Worm (Caenorhabditis elegans) whole organism, late embryonic: ENCODE results near the gene vha-12.
"Not testable (repeated sequence)": the region's sequence is repeated elsewhere in the genome, so short reads cannot be mapped to it uniquely, and the experiment has no call there.

ENCODE experiments used
- C08G9.2 ChIP-seq: sonication (generic microtip); optimal IDR thresholded peaks from 2 replicates; lab custom pipeline; 2016; ENCODE audit warnings: mild to moderate bottlenecking, missing genetic modification characterization, moderate library complexity, missing compliant biosample characterization
- C38D4.7 ChIP-seq: fragments of 200-800 bp; sonication (Bioruptor generic); optimal IDR thresholded peaks from 2 replicates; lab custom pipeline; 2018; ENCODE audit warnings: mild to moderate bottlenecking, missing genetic modification characterization, moderate library complexity, missing compliant biosample characterization
- K02D7.2 ChIP-seq: sonication (generic microtip); optimal IDR thresholded peaks from 2 replicates; lab custom pipeline; 2017; ENCODE audit warnings: mild to moderate bottlenecking, missing genetic modification characterization, missing compliant biosample characterization
- T23F11.4 ChIP-seq: fragments of 200-800 bp; sonication (Bioruptor generic); optimal IDR thresholded peaks from 2 replicates; lab custom pipeline; 2018; ENCODE audit warnings: mild to moderate bottlenecking, missing genetic modification characterization, missing compliant biosample characterization
- ama-1 ChIP-seq: fragments of 150-350 bp; optimal IDR thresholded peaks from 2 replicates; lab custom pipeline; 2014
- ceh-14 ChIP-seq: sonication (generic microtip); optimal IDR thresholded peaks from 2 replicates; lab custom pipeline; 2016; ENCODE audit warnings: missing genotype, missing genetic modification characterization, missing compliant biosample characterization
- ceh-18 ChIP-seq: sonication (generic microtip); optimal IDR thresholded peaks from 2 replicates; lab custom pipeline; 2016; ENCODE audit warnings: missing genetic modification characterization, missing compliant biosample characterization
- ceh-19 ChIP-seq: fragments of 200-800 bp; sonication (Bioruptor generic); optimal IDR thresholded peaks from 2 replicates; lab custom pipeline; 2018; ENCODE audit warnings: mild to moderate bottlenecking, missing genetic modification characterization, missing compliant biosample characterization
- ceh-2 ChIP-seq: sonication (generic microtip); optimal IDR thresholded peaks from 2 replicates; lab custom pipeline; 2016; ENCODE audit warnings: missing genotype, missing genetic modification characterization, missing compliant biosample characterization
- ceh-22 ChIP-seq: sonication (generic microtip); optimal IDR thresholded peaks from 2 replicates; lab custom pipeline; 2017; ENCODE audit warnings: missing biosample characterization, missing genetic modification characterization
- ceh-31 ChIP-seq: sonication (generic microtip); optimal IDR thresholded peaks from 2 replicates; lab custom pipeline; 2016; ENCODE audit warnings: missing genetic modification characterization, missing compliant biosample characterization
- ceh-9 ChIP-seq: sonication (generic microtip); optimal IDR thresholded peaks from 2 replicates; lab custom pipeline; 2016; ENCODE audit warnings: mild to moderate bottlenecking, missing genetic modification characterization, inconsistent platforms, missing compliant biosample characterization
- dve-1 ChIP-seq: sonication (generic microtip); optimal IDR thresholded peaks from 2 replicates; lab custom pipeline; 2017; ENCODE audit warnings: antibody characterized with exemption, mild to moderate bottlenecking, missing genetic modification characterization, missing compliant biosample characterization
- elt-2 ChIP-seq: sonication (generic microtip); optimal IDR thresholded peaks from 2 replicates; lab custom pipeline; 2016; ENCODE audit warnings: missing genetic modification reagents, missing genetic modification characterization, missing compliant biosample characterization
- elt-4 ChIP-seq: sonication (generic microtip); optimal IDR thresholded peaks from 2 replicates; lab custom pipeline; 2016; ENCODE audit warnings: missing genetic modification characterization, missing compliant biosample characterization
- fkh-10 ChIP-seq: fragments of 150-350 bp; optimal IDR thresholded peaks from 2 replicates; lab custom pipeline; 2014; ENCODE audit warnings: missing biosample characterization, missing genetic modification reagents, missing genetic modification characterization
- gmeb-2 ChIP-seq: sonication (generic microtip); optimal IDR thresholded peaks from 2 replicates; lab custom pipeline; 2016; ENCODE audit warnings: missing genetic modification characterization, inconsistent platforms, missing compliant biosample characterization
- hlh-15 ChIP-seq: sonication (generic microtip); optimal IDR thresholded peaks from 2 replicates; lab custom pipeline; 2016; ENCODE audit warnings: missing genetic modification characterization, missing compliant biosample characterization
- hlh-6 ChIP-seq: sonication (generic microtip); optimal IDR thresholded peaks from 2 replicates; lab custom pipeline; 2016; ENCODE audit warnings: missing genotype, missing genetic modification characterization, missing compliant biosample characterization
- madf-2 ChIP-seq: sonication (generic microtip); optimal IDR thresholded peaks from 2 replicates; lab custom pipeline; 2017; ENCODE audit warnings: missing genetic modification characterization, missing compliant biosample characterization
- nfya-1 ChIP-seq: sonication (generic microtip); optimal IDR thresholded peaks from 2 replicates; lab custom pipeline; 2017; ENCODE audit warnings: missing genetic modification characterization, mild to moderate bottlenecking, missing compliant biosample characterization, antibody characterized with exemption, moderate library complexity
- npax-4 ChIP-seq: sonication (generic microtip); optimal IDR thresholded peaks from 2 replicates; lab custom pipeline; 2016; ENCODE audit warnings: missing genetic modification characterization, missing compliant biosample characterization
- odd-2 ChIP-seq: sonication (generic microtip); optimal IDR thresholded peaks from 2 replicates; lab custom pipeline; 2017; ENCODE audit warnings: antibody characterized with exemption, mild to moderate bottlenecking, missing genetic modification characterization, missing compliant biosample characterization
- pag-3 ChIP-seq: sonication (generic microtip); optimal IDR thresholded peaks from 2 replicates; lab custom pipeline; 2016; ENCODE audit warnings: missing compliant biosample characterization, missing genetic modification characterization, borderline replicate concordance
- pat-9 ChIP-seq: fragments of 200-800 bp; sonication (Bioruptor generic); optimal IDR thresholded peaks from 2 replicates; lab custom pipeline; 2018; ENCODE audit warnings: mild to moderate bottlenecking, missing genetic modification characterization, moderate library complexity, missing compliant biosample characterization
- pax-1 ChIP-seq: fragments of 150-350 bp; optimal IDR thresholded peaks from 2 replicates; lab custom pipeline; 2014; ENCODE audit warnings: missing biosample characterization, missing genetic modification characterization
- pqm-1 ChIP-seq: sonication (generic microtip); optimal IDR thresholded peaks from 2 replicates; lab custom pipeline; 2016; ENCODE audit warnings: missing genetic modification characterization, missing compliant biosample characterization
- rnt-1 ChIP-seq: sonication (generic microtip); optimal IDR thresholded peaks from 2 replicates; lab custom pipeline; 2016; ENCODE audit warnings: missing genetic modification characterization, missing compliant biosample characterization
- sox-2 ChIP-seq: fragments of 200-800 bp; sonication (Bioruptor generic); IDR thresholded peaks from 2 replicates; pipeline ENCODE4 v1.3.6; 2022; ENCODE audit warnings: missing genetic modification reagents, missing genetic modification characterization, missing compliant biosample characterization
- tbx-2 ChIP-seq: sonication (generic microtip); optimal IDR thresholded peaks from 2 replicates; lab custom pipeline; 2016; ENCODE audit warnings: missing genetic modification characterization, missing compliant biosample characterization
- tbx-7 ChIP-seq: sonication (generic microtip); optimal IDR thresholded peaks from 2 replicates; lab custom pipeline; 2016; ENCODE audit warnings: missing genotype, missing genetic modification characterization, missing compliant biosample characterization
- unc-86 ChIP-seq: sonication (generic microtip); optimal IDR thresholded peaks from 2 replicates; lab custom pipeline; 2016; ENCODE audit warnings: missing genetic modification characterization, missing compliant biosample characterization
- zip-5 ChIP-seq: sonication (generic microtip); optimal IDR thresholded peaks from 2 replicates; lab custom pipeline; 2016; ENCODE audit warnings: missing genetic modification characterization, missing compliant biosample characterization
- ztf-16 ChIP-seq: sonication (generic microtip); optimal IDR thresholded peaks from 2 replicates; lab custom pipeline; 2017; ENCODE audit warnings: missing genetic modification characterization, missing compliant biosample characterization

vha-12 gene

ce11 chrX:4192235-4192634 is 1.3 kb downstream of the vha-12 start:
- TF ChIP-seq ceh-19 (GFP tag; lab: Kevin White, UChicago), result no peak
- TF ChIP-seq sox-2 (GFP tag; lab: Robert Waterston, UW), result no peak
- TF ChIP-seq pag-3 (tag; lab: Kevin White, UChicago), result no peak
- TF ChIP-seq ceh-9 (tag; lab: Kevin White, UChicago), result no peak
- TF ChIP-seq rnt-1 (tag; lab: Kevin White, UChicago), result no peak
- TF ChIP-seq ceh-18 (tag; lab: Kevin White, UChicago), result no peak
- no peak for TF ChIP-seq pat-9 (tag; lab: Kevin White, UChicago)
- TF ChIP-seq tbx-2 (tag; lab: Kevin White, UChicago), result no peak
- no peak for TF ChIP-seq gmeb-2 (tag; lab: Kevin White, UChicago)
- TF ChIP-seq npax-4, result no peak
- no peak for TF ChIP-seq ceh-22 (tag; lab: Kevin White, UChicago)

DNA sequence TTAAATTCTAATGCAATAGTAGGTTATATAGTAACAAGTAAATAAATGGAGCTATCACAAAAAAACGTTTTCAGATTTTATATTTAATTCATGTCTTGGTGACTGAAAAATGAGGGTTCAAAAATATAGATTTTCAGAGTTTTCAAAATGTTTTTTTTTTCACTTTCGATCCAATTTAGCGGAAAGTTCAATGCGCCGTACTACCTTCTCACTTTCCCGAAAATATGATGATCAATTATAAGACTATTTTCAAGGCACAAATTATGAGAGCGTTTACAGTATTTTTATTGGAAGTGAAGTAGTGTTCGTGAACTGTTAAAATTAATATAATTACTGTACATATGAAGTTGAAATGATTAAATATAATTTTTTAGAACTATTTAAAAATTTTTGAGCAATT is 2.2 kb downstream of the vha-12 start:
- TF ChIP-seq pag-3 (tag; lab: Kevin White, UChicago), result no peak
- no peak for TF ChIP-seq pqm-1 (tag; lab: Kevin White, UChicago)
- TF ChIP-seq ama-1, result no peak

DNA sequence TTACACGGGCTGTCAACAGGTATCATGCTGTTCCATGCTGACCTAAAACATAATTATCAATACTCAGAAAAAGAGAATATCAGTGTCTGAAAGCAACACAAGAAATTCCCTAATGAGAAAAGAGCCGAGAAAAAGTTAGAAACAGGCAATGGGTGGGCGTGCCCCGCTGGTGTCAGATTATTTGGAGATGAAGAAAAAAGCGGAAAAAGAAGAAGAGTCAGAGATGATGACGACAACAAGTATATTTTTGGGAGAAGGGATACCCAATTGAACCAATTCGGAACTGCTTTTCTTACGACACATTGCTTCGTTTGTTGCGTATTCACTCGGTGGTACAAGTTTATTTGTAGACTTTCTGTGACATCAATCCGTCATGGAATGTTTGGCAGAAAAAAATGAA is 5.5 kb downstream of the vha-12 start, which contains the start of gene F20B6.4:
Gene F20B6.4 (minus strand): TSS at position 101 of the 400 bp plus-strand sequence.
- TF ChIP-seq madf-2 (tag; lab: Kevin White, UChicago), result no peak
- no peak for TF ChIP-seq ztf-16 (tag; lab: Kevin White, UChicago)
- TF ChIP-seq elt-4 (tag; lab: Kevin White, UChicago), result no peak
- TF ChIP-seq nfya-1 (tag; lab: Kevin White, UChicago), result no peak
- no peak for TF ChIP-seq T23F11.4
- no peak for TF ChIP-seq fkh-10 (GFP tag; lab: Kevin White, UChicago)
- no peak for TF ChIP-seq hlh-6 (tag; lab: Kevin White, UChicago)

- TF ChIP-seq unc-86, elt-2, K02D7.2 (tag; lab: Kevin White, UChicago): not testable (repeated sequence)
These were observed 8.9 kb downstream of the vha-12 start, which contains the start of gene F20B6.5 for ce11 chrX:4199829-4200228. TSS of gene F20B6.5 (minus strand) at chrX:4199929.

- not testable (repeated sequence) for TF ChIP-seq C08G9.2, ceh-31, zip-5 (tag; lab: Kevin White, UChicago)
These were observed 11.2 kb downstream of the vha-12 start, which contains the start of gene F20B6.6 for ce11 chrX:4202114-4202513. TSS of gene F20B6.6 (minus strand) at chrX:4202214.

- TF ChIP-seq pat-9 (tag; lab: Kevin White, UChicago); tbx-7; sox-2 (GFP tag; lab: Robert Waterston, UW): not testable (repeated sequence)
- TF ChIP-seq, all 69 proteins: peak for 0; not testable (repeated sequence) for 69
These were observed 16.5 kb downstream of the vha-12 start, which contains the start of gene F20B6.9 for ce11 chrX:4207385-4207784. TSS of gene F20B6.9 (minus strand) at chrX:4207485.

ce11 chrX:4208495-4208894 is 17.6 kb downstream of the vha-12 start:
- TF ChIP-seq hlh-15 (tag; lab: Kevin White, UChicago) (no peak), ama-1 (no peak), ztf-16 (tag; lab: Kevin White, UChicago) (no peak), pax-1 (tag; lab: Kevin White, UChicago) (no peak), ceh-14 (no peak), odd-2 (tag; lab: Kevin White, UChicago) (no peak), elt-2 (tag; lab: Kevin White, UChicago) (no peak), C38D4.7 (no peak), sox-2 (GFP tag; lab: Robert Waterston, UW) (no peak), ceh-2 (tag; lab: Kevin White, UChicago) (no peak), madf-2 (tag; lab: Kevin White, UChicago) (no peak), dve-1 (no peak), ceh-22 (tag; lab: Kevin White, UChicago) (no peak), C08G9.2 (tag; lab: Kevin White, UChicago) (no peak)
